Fruit fly (Drosophila melanogaster) whole organism, embryonic: ENCODE data around the gene ph-d.

Experiments
- BEAF-32 ChIP-seq: fragments of 200-800 bp; sonication (Bioruptor generic); optimal IDR thresholded peaks from 3 replicates; lab custom pipeline; 2017; ENCODE audit warnings: missing biosample characterization, missing genetic modification characterization, mild to moderate bottlenecking, moderate library complexity, missing genetic modification reagents
- Bgb ChIP-seq: fragments of 200-800 bp; sonication (Bioruptor generic); IDR thresholded peaks from 2 replicates; pipeline ENCODE4 v1.3.6; 2022; ENCODE audit warnings: missing biosample characterization, missing genetic modification characterization; ENCODE audit not compliant: partially characterized antibody
- Blimp-1 ChIP-seq: fragments of 200-800 bp; sonication (Bioruptor generic); optimal IDR thresholded peaks from 3 replicates; lab custom pipeline; 2018; ENCODE audit warnings: missing biosample characterization, missing genetic modification characterization, mild to moderate bottlenecking, moderate library complexity, missing genetic modification reagents
- CG12104 ChIP-seq: fragments of 200-800 bp; sonication (Bioruptor generic); optimal IDR thresholded peaks from 3 replicates; lab custom pipeline; 2016; ENCODE audit warnings: missing biosample characterization, missing genetic modification characterization
- CG13624 ChIP-seq: fragments of 200-800 bp; sonication (Bioruptor generic); optimal IDR thresholded peaks from 2 replicates; lab custom pipeline; 2016; ENCODE audit warnings: missing biosample characterization, missing genetic modification characterization
- CG14965 ChIP-seq: fragments of 200-800 bp; sonication (Bioruptor generic); optimal IDR thresholded peaks from 2 replicates; lab custom pipeline; 2016; ENCODE audit warnings: missing biosample characterization, missing genetic modification characterization, borderline replicate concordance
- CG16813 ChIP-seq: fragments of 200-800 bp; sonication (Bioruptor generic); IDR thresholded peaks from 3 replicates; pipeline ENCODE4 v1.3.6; 2022; ENCODE audit warnings: missing biosample characterization, missing genetic modification characterization; ENCODE audit not compliant: partially characterized antibody
- CG17361 ChIP-seq: fragments of 200-800 bp; sonication (Bioruptor generic); IDR thresholded peaks from 3 replicates; pipeline ENCODE4 v1.3.6; 2022; ENCODE audit warnings: missing biosample characterization, missing genetic modification characterization
- CG17912 ChIP-seq: fragments of 200-800 bp; sonication (Bioruptor generic); optimal IDR thresholded peaks from 2 replicates; lab custom pipeline; 2018; ENCODE audit warnings: missing biosample characterization, mild to moderate bottlenecking, missing genetic modification characterization
- CG18599 ChIP-seq: fragments of 200-800 bp; sonication (Bioruptor generic); optimal IDR thresholded peaks from 3 replicates; lab custom pipeline; 2017; ENCODE audit warnings: missing biosample characterization, missing genetic modification characterization, mild to moderate bottlenecking, moderate library complexity, missing genetic modification reagents
- CG2889 ChIP-seq: fragments of 200-800 bp; sonication (Bioruptor generic); IDR thresholded peaks from 3 replicates; pipeline ENCODE4 v1.3.6; 2022; ENCODE audit warnings: missing biosample characterization, missing genetic modification characterization
- CG30431 ChIP-seq: fragments of 200-800 bp; sonication (Bioruptor generic); optimal IDR thresholded peaks from 2 replicates; lab custom pipeline; 2017; ENCODE audit warnings: missing biosample characterization, missing genetic modification characterization
- CG31441 ChIP-seq: fragments of 200-800 bp; sonication (Bioruptor generic); IDR thresholded peaks from 2 replicates; pipeline ENCODE4 v1.3.6; 2022; ENCODE audit warnings: missing biosample characterization, missing genetic modification characterization
- CG32772 ChIP-seq: fragments of 200-800 bp; sonication (Bioruptor generic); IDR thresholded peaks from 2 replicates; pipeline ENCODE4 v1.3.6; 2022; ENCODE audit warnings: missing biosample characterization, missing genetic modification characterization
- CG3281 ChIP-seq: fragments of 200-800 bp; sonication (Bioruptor generic); optimal IDR thresholded peaks from 3 replicates; lab custom pipeline; 2017; ENCODE audit warnings: missing biosample characterization, mild to moderate bottlenecking, missing genetic modification characterization
- CG33213 ChIP-seq: fragments of 200-800 bp; sonication (Bioruptor generic); optimal IDR thresholded peaks from 3 replicates; lab custom pipeline; 2016; ENCODE audit warnings: missing biosample characterization, missing genetic modification characterization
- CG3847 ChIP-seq: fragments of 200-800 bp; sonication (Bioruptor generic); IDR thresholded peaks from 2 replicates; pipeline ENCODE4 v1.3.6; 2022; ENCODE audit warnings: missing biosample characterization, missing genetic modification characterization
- CG42726 ChIP-seq: fragments of 200-800 bp; sonication (Bioruptor generic); IDR thresholded peaks from 2 replicates; pipeline ENCODE4 v1.3.6; 2022; ENCODE audit warnings: missing biosample characterization, missing genetic modification characterization; ENCODE audit not compliant: partially characterized antibody
- CG5245 ChIP-seq: fragments of 200-800 bp; sonication (Bioruptor generic); optimal IDR thresholded peaks from 3 replicates; lab custom pipeline; 2016; ENCODE audit warnings: missing biosample characterization, missing genetic modification characterization
- CG6854 ChIP-seq: fragments of 200-800 bp; sonication (Bioruptor generic); optimal IDR thresholded peaks from 3 replicates; lab custom pipeline; 2017; ENCODE audit warnings: missing biosample characterization, mild to moderate bottlenecking, missing genetic modification characterization
- CG8478 ChIP-seq: fragments of >200 bp; optimal IDR thresholded peaks from 2 replicates; lab custom pipeline; 2018
- CG8924 ChIP-seq: fragments of 200-800 bp; optimal IDR thresholded peaks from 3 replicates; lab custom pipeline; 2019; ENCODE audit warnings: missing biosample characterization, mild to moderate bottlenecking, missing genetic modification characterization, moderate library complexity
- CG9437 ChIP-seq: fragments of 200-800 bp; sonication (Bioruptor generic); optimal IDR thresholded peaks from 2 replicates; lab custom pipeline; 2018; ENCODE audit warnings: missing biosample characterization, mild to moderate bottlenecking, missing genetic modification characterization
- CG9727 ChIP-seq: fragments of 200-800 bp; sonication (Bioruptor generic); optimal IDR thresholded peaks from 3 replicates; lab custom pipeline; 2017; ENCODE audit warnings: missing biosample characterization, mild to moderate bottlenecking, missing genetic modification characterization
- CTCF ChIP-seq: fragments of 200-800 bp; sonication (Bioruptor generic); optimal IDR thresholded peaks from 2 replicates; lab custom pipeline; 2017; ENCODE audit warnings: missing biosample characterization, mild to moderate bottlenecking, missing genetic modification characterization, moderate library complexity
- Dad ChIP-seq: fragments of 200-800 bp; sonication (Bioruptor generic); optimal IDR thresholded peaks from 3 replicates; lab custom pipeline; 2016; ENCODE audit warnings: missing biosample characterization, missing genetic modification characterization
- Deaf1 ChIP-seq: fragments of 200-800 bp; optimal IDR thresholded peaks from 3 replicates; lab custom pipeline; 2019; ENCODE audit warnings: missing biosample characterization, mild to moderate bottlenecking, missing genetic modification characterization, moderate library complexity
- E2f2 ChIP-seq: fragments of 200-800 bp; sonication (Bioruptor generic); IDR thresholded peaks from 2 replicates; pipeline ENCODE4 v1.3.6; 2022; ENCODE audit warnings: missing biosample characterization, missing genetic modification characterization
- Fer1 ChIP-seq: fragments of 200-800 bp; sonication (Bioruptor generic); optimal IDR thresholded peaks from 2 replicates; lab custom pipeline; 2017; ENCODE audit warnings: missing biosample characterization, mild to moderate bottlenecking, missing genetic modification characterization
- Fer3 ChIP-seq: fragments of 200-800 bp; sonication (Bioruptor generic); optimal IDR thresholded peaks from 2 replicates; lab custom pipeline; 2018; ENCODE audit warnings: missing biosample characterization, mild to moderate bottlenecking, missing genetic modification characterization, moderate library complexity
- Gug ChIP-seq: fragments of 200-800 bp; sonication (Bioruptor generic); IDR thresholded peaks from 4 replicates; pipeline ENCODE4 v1.3.6; 2022; ENCODE audit warnings: missing biosample characterization, missing genetic modification characterization
- HmgZ ChIP-seq: fragments of 200-800 bp; sonication (Bioruptor generic); optimal IDR thresholded peaks from 2 replicates; lab custom pipeline; 2018; ENCODE audit warnings: missing biosample characterization, mild to moderate bottlenecking, missing genetic modification characterization
- Hsf ChIP-seq: fragments of 200-800 bp; sonication (Bioruptor generic); optimal IDR thresholded peaks from 3 replicates; lab custom pipeline; 2016; ENCODE audit warnings: missing biosample characterization, missing genetic modification characterization
- MBD-R2 ChIP-seq: fragments of 200-800 bp; sonication (Bioruptor generic); IDR thresholded peaks from 2 replicates; pipeline ENCODE4 v1.3.6; 2022; ENCODE audit warnings: missing biosample characterization, missing genetic modification characterization
- MTF-1 ChIP-seq: fragments of 200-800 bp; sonication (Bioruptor generic); optimal IDR thresholded peaks from 2 replicates; lab custom pipeline; 2018; ENCODE audit warnings: missing biosample characterization, mild to moderate bottlenecking, missing genetic modification characterization, borderline replicate concordance
- Mrtf ChIP-seq: fragments of 200-800 bp; sonication (Bioruptor generic); IDR thresholded peaks from 3 replicates; pipeline ENCODE4 v1.3.6; 2022; ENCODE audit warnings: missing biosample characterization, missing genetic modification characterization
- NfI ChIP-seq: fragments of 200-800 bp; sonication (Bioruptor generic); optimal IDR thresholded peaks from 3 replicates; lab custom pipeline; 2018; ENCODE audit warnings: missing biosample characterization, mild to moderate bottlenecking, missing genetic modification characterization, moderate library complexity
- PHDP ChIP-seq: fragments of 200-800 bp; sonication (Bioruptor generic); optimal IDR thresholded peaks from 3 replicates; lab custom pipeline; 2018; ENCODE audit warnings: missing biosample characterization, mild to moderate bottlenecking, missing genetic modification characterization, moderate library complexity
- ac ChIP-seq: fragments of 200-800 bp; sonication (Bioruptor generic); optimal IDR thresholded peaks from 3 replicates; lab custom pipeline; 2017; ENCODE audit warnings: missing biosample characterization, mild to moderate bottlenecking, missing genetic modification characterization
- amos ChIP-seq: fragments of 200-800 bp; sonication (Bioruptor generic); IDR thresholded peaks from 2 replicates; pipeline ENCODE4 v1.3.6; 2022; ENCODE audit warnings: missing biosample characterization, missing genetic modification characterization; ENCODE audit not compliant: partially characterized antibody
- az2 ChIP-seq: fragments of 200-800 bp; sonication (Bioruptor generic); optimal IDR thresholded peaks from 3 replicates; lab custom pipeline; 2016; ENCODE audit warnings: missing biosample characterization, missing genetic modification characterization
- fd64A ChIP-seq: fragments of 200-800 bp; sonication (Bioruptor generic); optimal IDR thresholded peaks from 3 replicates; lab custom pipeline; 2018; ENCODE audit warnings: missing biosample characterization, mild to moderate bottlenecking, missing genetic modification characterization
- grau ChIP-seq: fragments of 200-800 bp; optimal IDR thresholded peaks from 3 replicates; lab custom pipeline; 2019; ENCODE audit warnings: missing biosample characterization, mild to moderate bottlenecking, missing genetic modification characterization, moderate library complexity
- lov ChIP-seq, 2 experiments: fragments of 200-800 bp in 1 of 2; fragments of >200 bp in 1 of 2; sonication (Bioruptor generic) in 1 of 2; IDR thresholded peaks in 1 of 2; optimal IDR thresholded peaks in 1 of 2; 2 replicates in 1 of 2; 3 replicates in 1 of 2; pipeline versions ENCODE4 v1.3.6 to Lab custom; 2017 to 2022; ENCODE audit warnings: missing biosample characterization in 1 of 2, missing genetic modification characterization in 1 of 2
- luna ChIP-seq: fragments of 200-800 bp; sonication (Bioruptor generic); optimal IDR thresholded peaks from 2 replicates; lab custom pipeline; 2016; ENCODE audit warnings: missing biosample characterization, missing genetic modification characterization
- pan ChIP-seq, 4 experiments: fragments of >200 bp in 3 of 4; fragments of 200-800 bp in 1 of 4; sonication (Bioruptor generic) in 1 of 4; optimal IDR thresholded peaks in 3 of 4; IDR thresholded peaks in 1 of 4; 2 replicates each; pipeline versions ENCODE4 v1.3.6 to Lab custom; 2017 to 2022; ENCODE audit warnings: missing biosample characterization in 2 of 4, missing genetic modification characterization in 2 of 4, mixed read lengths in 1 of 4
- pb ChIP-seq: fragments of 200-800 bp; sonication (Bioruptor generic); optimal IDR thresholded peaks from 3 replicates; lab custom pipeline; 2016; ENCODE audit warnings: missing biosample characterization, missing genetic modification characterization
- pfk ChIP-seq: fragments of 200-800 bp; sonication (Bioruptor generic); optimal IDR thresholded peaks from 2 replicates; lab custom pipeline; 2018; ENCODE audit warnings: missing biosample characterization, mild to moderate bottlenecking, missing genetic modification characterization, moderate library complexity
- sisA ChIP-seq: fragments of 200-800 bp; sonication (Bioruptor generic); IDR thresholded peaks from 2 replicates; pipeline ENCODE4 v1.3.6; 2022; ENCODE audit warnings: missing biosample characterization, missing genetic modification characterization
- tx ChIP-seq: fragments of 200-800 bp; sonication (Bioruptor generic); optimal IDR thresholded peaks from 2 replicates; lab custom pipeline; 2016; ENCODE audit warnings: missing biosample characterization, missing genetic modification characterization

ph-d gene

DNA sequence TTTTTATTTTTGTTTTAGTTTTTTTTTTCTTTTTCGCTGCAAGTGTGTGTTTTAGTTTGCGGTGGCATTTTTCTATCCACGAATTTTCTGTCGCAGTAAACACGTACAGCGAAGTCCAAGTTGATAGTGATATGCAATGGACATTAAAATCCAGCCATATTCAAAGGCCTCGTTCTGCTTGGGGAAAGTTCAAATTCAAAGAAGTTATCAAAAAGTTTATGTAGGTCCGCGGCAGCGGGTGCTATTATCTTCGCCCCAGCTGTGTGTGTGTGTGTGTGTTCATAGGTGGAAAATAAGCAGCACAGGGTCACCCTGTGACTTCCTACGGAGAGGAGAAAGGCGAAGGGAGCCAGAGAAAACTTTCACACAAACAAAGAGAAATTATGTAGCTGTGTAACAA lies 35.6 kb downstream of the ph-d start (continued):
- TF ChIP-seq BEAF-32 (GFP tag; lab: Kevin White, UChicago) (no peak), Fer3 (tag; lab: Kevin White, UChicago) (peak; percentile 18), CTCF (GFP tag; lab: Kevin White, UChicago) (no peak), CG17912 (GFP tag; lab: Kevin White, UChicago) (no peak), CG31441 (GFP tag; lab: Robert Waterston, UW) (peak; percentile 56; the same call in 1 of the 2 replicates), CG9727 (GFP tag; lab: Kevin White, UChicago) (peak; percentile 19), luna (GFP tag; lab: Kevin White, UChicago) (no peak), CG8924 (tag; lab: Kevin White, UChicago) (peak; percentile 57), CG6854 (GFP tag; lab: Kevin White, UChicago) (no peak), CG30431 (peak; percentile 36), pb (GFP tag; lab: Kevin White, UChicago) (peak; percentile 58), MTF-1 (GFP tag; lab: Kevin White, UChicago) (no peak), CG3281 (GFP tag; lab: Kevin White, UChicago) (no peak), Dad (peak; percentile 27), E2f2 (peak; percentile 43; the same call in 1 of the 2 replicates), CG2889 (GFP tag; lab: Robert Waterston, UW) (peak; percentile 50; the same call in 1 of the 3 replicates), grau (tag; lab: Kevin White, UChicago) (peak; percentile 60), CG33213 (GFP tag; lab: Kevin White, UChicago) (peak; percentile 28), NfI (GFP tag; lab: Kevin White, UChicago) (peak; percentile 68), sisA (GFP tag; lab: Robert Waterston, UW) (peak; percentile 65), HmgZ (tag; lab: Kevin White, UChicago) (peak; percentile 33), CG8478 (lab: Kevin White, UChicago) (no peak), CG9437 (GFP tag; lab: Kevin White, UChicago) (peak; percentile 24), pfk (GFP tag; lab: Kevin White, UChicago) (no peak), CG32772 (GFP tag; lab: Robert Waterston, UW) (peak; percentile 65), MBD-R2 (GFP tag; lab: Robert Waterston, UW) (no peak), Blimp-1 (GFP tag; lab: Kevin White, UChicago) (peak; percentile 49), ac (GFP tag; lab: Kevin White, UChicago) (no peak), CG14965 (no peak), tx (GFP tag; lab: Kevin White, UChicago) (peak; percentile 36), CG12104 (GFP tag; lab: Kevin White, UChicago) (no peak), pan (optimal IDR thresholded peaks at IDR 0.05; lab: Kevin White, UChicago) (no peak), pan (GFP tag; optimal IDR thresholded peaks at IDR 0.05 in 1 of 2, IDR thresholded peaks at IDR 0.05 in 1 of 2) (peak in 1 of 2 experiments; percentile 71), Deaf1 (no peak), CG42726 (GFP tag; lab: Robert Waterston, UW) (no peak), CG3847 (GFP tag; lab: Robert Waterston, UW) (peak; percentile 55; the same call in 1 of the 2 replicates), Bgb (GFP tag; lab: Robert Waterston, UW) (no peak), Mrtf (GFP tag; lab: Robert Waterston, UW) (peak; percentile 44; the same call in 2 of the 3 replicates), CG16813 (no peak), PHDP (peak; percentile 54), Gug (GFP tag; lab: Robert Waterston, UW) (peak; percentile 73), Hsf (GFP tag; lab: Kevin White, UChicago) (peak; percentile 48), lov (optimal IDR thresholded peaks at IDR 0.05; lab: Kevin White, UChicago) (no peak), lov (GFP tag; IDR thresholded peaks at IDR 0.05; lab: Robert Waterston, UW) (0 out of 3 replicates have a peak, but pooled peaks have one; percentile 48), amos (GFP tag; lab: Robert Waterston, UW) (no peak), CG17361 (GFP tag; lab: Robert Waterston, UW) (peak; percentile 46; the same call in 1 of the 3 replicates), fd64A (GFP tag; lab: Kevin White, UChicago) (no peak), Fer1 (GFP tag; lab: Kevin White, UChicago) (peak; percentile 22), CG5245 (GFP tag; lab: Kevin White, UChicago) (no peak), CG13624 (peak; percentile 10), CG18599 (peak; percentile 66), az2 (GFP tag; lab: Kevin White, UChicago) (peak; percentile 47)
